Worm (Caenorhabditis elegans): ENCODE measurements around the gene lron-15.
A peak's percentile ranks its signal among the peaks of the same experiment; 100 is the strongest.

lron-15 gene

ce11 chrII:6491817-6492452 lies 52.8 kb downstream of the lron-15 start, which contains the start of the genes T28D9.11 and T28D9.1 (continued):
- TF ChIP-seq elt-2 (tag; optimal IDR thresholded peaks at IDR 0.05) (no peak), hlh-17 (GFP tag; optimal IDR thresholded peaks at IDR 0.05; ENCODE audit: borderline replicate concordance) (no peak), dpl-1 (GFP tag; optimal IDR thresholded peaks at IDR 0.05) (peak in 2 of 3 experiments; percentile 4 to 50), unc-98 (GFP tag; IDR thresholded peaks at IDR 0.05) (no peak), nhr-237 (tag; optimal IDR thresholded peaks at IDR 0.05) (no peak), F16B12.6 (tag; optimal IDR thresholded peaks at IDR 0.05) (no peak), nhr-20 (tag; optimal IDR thresholded peaks at IDR 0.05) (peak; percentile 32), lir-3 (tag; optimal IDR thresholded peaks at IDR 0.05; ENCODE audit: poor library complexity) (no peak), unc-62 (GFP tag; optimal IDR thresholded peaks at IDR 0.05) (no peak), ceh-63 (GFP tag; optimal IDR thresholded peaks at IDR 0.05) (no peak), C04F5.9 (tag; optimal IDR thresholded peaks at IDR 0.05) (no peak)

DNA sequence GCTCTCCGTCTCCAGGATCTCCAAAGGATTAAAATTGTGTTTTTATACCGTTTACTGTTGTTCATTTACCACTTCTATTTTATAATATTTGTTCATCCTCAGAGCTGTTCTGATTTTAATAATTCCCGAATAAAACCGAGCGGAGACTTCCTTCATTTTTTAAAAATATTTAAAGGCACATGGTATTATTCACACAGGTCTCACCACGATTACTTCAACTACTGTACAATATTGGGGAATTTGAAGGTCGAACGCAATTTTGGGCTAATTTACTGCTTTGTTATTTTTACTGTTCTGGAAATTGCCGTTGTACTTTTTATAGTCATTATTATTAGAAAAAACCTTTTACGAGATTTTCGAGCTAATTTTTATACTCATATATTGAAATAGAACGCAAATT lies 53.5 kb downstream of the lron-15 start:
- no peak for TF ChIP-seq C16A3.4 (tag; optimal IDR thresholded peaks at IDR 0.05)
- no peak for TF ChIP-seq mdl-1 (tag; optimal IDR thresholded peaks at IDR 0.05)
- no peak for TF ChIP-seq Y116A8C.19 (tag; optimal IDR thresholded peaks at IDR 0.05; ENCODE audit: borderline replicate concordance)
- TF ChIP-seq elt-3 (tag; optimal IDR thresholded peaks at IDR 0.05) = no peak
- no peak for TF ChIP-seq mab-9 (GFP tag; IDR thresholded peaks at IDR 0.05)
- no peak for TF ChIP-seq lin-13 (GFP tag; optimal IDR thresholded peaks at IDR 0.05)
- no peak for TF ChIP-seq isw-1 (GFP tag; IDR thresholded peaks at IDR 0.05)
- no peak for TF ChIP-seq pqm-1 (tag; optimal IDR thresholded peaks at IDR 0.05)
- no peak for TF ChIP-seq vab-15 (tag; optimal IDR thresholded peaks at IDR 0.05)
- TF ChIP-seq snu-23 (GFP tag; optimal IDR thresholded peaks at IDR 0.05) = no peak
- no peak for TF ChIP-seq irx-1 (tag; optimal IDR thresholded peaks at IDR 0.05)
